Worm (Caenorhabditis elegans): ENCODE data around the gene F17E9.5.

F17E9.5 gene

ce11 chrIV:8325667-8326066 is 20.0 kb upstream of the F17E9.5 start, which contains the start of gene F35H10.3:
F35H10.3 (plus strand) TSS chrIV:8325967.
- TF ChIP-seq fkh-3 (tag; optimal IDR thresholded peaks at IDR 0.05) (no peak), B0019.2 (GFP tag; conservative IDR thresholded peaks at IDR 0.05) (no peak), dpff-1 (tag; optimal IDR thresholded peaks at IDR 0.05) (no peak), zfh-2 (GFP tag; conservative IDR thresholded peaks at IDR 0.05) (no peak), somi-1 (GFP tag; optimal IDR thresholded peaks at IDR 0.05) (no peak), attf-3 (GFP tag; conservative IDR thresholded peaks at IDR 0.05) (no peak), repo-1 (tag; optimal IDR thresholded peaks at IDR 0.05) (no peak), hlh-26 (GFP tag; conservative IDR thresholded peaks at IDR 0.05) (no peak), tlf-1 (GFP tag; optimal IDR thresholded peaks at IDR 0.05) (no peak), F39B2.1 (GFP tag; IDR thresholded peaks at IDR 0.05) (no peak), B0261.1 (tag; optimal IDR thresholded peaks at IDR 0.05) (no peak), ccch-3 (GFP tag; optimal IDR thresholded peaks at IDR 0.05) (no peak), dpl-1 (GFP tag; optimal IDR thresholded peaks at IDR 0.05) (no peak), hmg-20 (GFP tag; IDR thresholded peaks at IDR 0.05) (no peak)

ce11 chrIV:8328913-8329312 is 16.7 kb upstream of the F17E9.5 start, which contains the start of gene F35H10.2:
F35H10.2 (plus strand) TSS chrIV:8329213.
- no peak for TF ChIP-seq hrde-1 (tag; optimal IDR thresholded peaks at IDR 0.05; ENCODE audit: borderline replicate concordance)
- no peak for TF ChIP-seq tbx-9 (tag; optimal IDR thresholded peaks at IDR 0.05; ENCODE audit: borderline replicate concordance)
- no peak for TF ChIP-seq F57A8.1 (GFP tag; optimal IDR thresholded peaks at IDR 0.05)
- no peak for TF ChIP-seq B0019.2 (GFP tag; conservative IDR thresholded peaks at IDR 0.05)
- no peak for TF ChIP-seq akir-1 (GFP tag; optimal IDR thresholded peaks at IDR 0.05)
- TF ChIP-seq mxl-1 (tag; optimal IDR thresholded peaks at IDR 0.05), result no peak
- TF ChIP-seq rpc-1 (optimal IDR thresholded peaks at IDR 0.05), result no peak
- TF ChIP-seq rpc-1 (tag; optimal IDR thresholded peaks at IDR 0.05), result no peak
- no peak for TF ChIP-seq C06A6.2 (GFP tag; conservative IDR thresholded peaks at IDR 0.05)

ce11 chrIV:8332526-8332925 is 13.1 kb upstream of the F17E9.5 start, which contains the start of gene lys-10:
lys-10 (plus strand) TSS chrIV:8332826.
- no peak for TF ChIP-seq lin-54 (GFP tag; optimal IDR thresholded peaks at IDR 0.05)
- TF ChIP-seq dox-1 (GFP tag; IDR thresholded peaks at IDR 0.05), result no peak
- no peak for TF ChIP-seq hmg-1.2 (GFP tag; IDR thresholded peaks at IDR 0.05)
- no peak for TF ChIP-seq B0019.2 (GFP tag; conservative IDR thresholded peaks at IDR 0.05)
- no peak for TF ChIP-seq C06A6.2 (GFP tag; conservative IDR thresholded peaks at IDR 0.05)
- no peak for TF ChIP-seq mel-28 (tag; optimal IDR thresholded peaks at IDR 0.05; ENCODE audit: borderline replicate concordance)
- TF ChIP-seq ceh-100 (GFP tag; IDR thresholded peaks at IDR 0.05), result no peak
- no peak for TF ChIP-seq somi-1 (GFP tag; optimal IDR thresholded peaks at IDR 0.05)
- TF ChIP-seq madf-10 (tag; optimal IDR thresholded peaks at IDR 0.05), result no peak
- no peak for TF ChIP-seq F10E7.11 (tag; optimal IDR thresholded peaks at IDR 0.05)
- TF ChIP-seq unc-62 (GFP tag; optimal IDR thresholded peaks at IDR 0.05), result no peak
- TF ChIP-seq Y53F4B.3 (GFP tag; IDR thresholded peaks at IDR 0.05), result no peak
- no peak for TF ChIP-seq K12H6.12 (tag; optimal IDR thresholded peaks at IDR 0.05)
- TF ChIP-seq fkh-3 (tag; optimal IDR thresholded peaks at IDR 0.05), result no peak

- no peak for TF ChIP-seq rcor-1 (GFP tag; IDR thresholded peaks at IDR 0.05)
- no peak for TF ChIP-seq cebp-1 (GFP tag; IDR thresholded peaks at IDR 0.05)
- no peak for TF ChIP-seq cebp-1 (tag; optimal IDR thresholded peaks at IDR 0.05)
- no peak for TF ChIP-seq F55B11.4 (tag; optimal IDR thresholded peaks at IDR 0.05; ENCODE audit: borderline replicate concordance, insufficient read depth)
- no peak for TF ChIP-seq ZK185.1 (tag; optimal IDR thresholded peaks at IDR 0.05; ENCODE audit: poor library complexity, severe bottlenecking)
- no peak for TF ChIP-seq K11D2.4 (GFP tag; IDR thresholded peaks at IDR 0.05)
- TF ChIP-seq cebp-2 (GFP tag; IDR thresholded peaks at IDR 0.05), result no peak
Observed at ce11 chrIV:8333034-8333433, 12.6 kb upstream of the F17E9.5 start.
